Worm (Caenorhabditis elegans): ENCODE data around the gene cfap-20.

cfap-20 gene

ce11 chrIII:3549750-3550149 lies 12.4 kb upstream of the cfap-20 start, which contains the start of gene C54C6.5:
C54C6.5 (minus strand) TSS chrIII:3549850.
- TF ChIP-seq elt-1 (tag; optimal IDR thresholded peaks at IDR 0.05): no peak

ce11 chrIII:3548017-3548416 lies 10.7 kb upstream of the cfap-20 start, which contains the start of gene C54C6.11:
C54C6.11 (plus strand) TSS chrIII:3548317.
- TF ChIP-seq snpc-4 (tag; optimal IDR thresholded peaks at IDR 0.05) (no peak), fkh-2 (tag; optimal IDR thresholded peaks at IDR 0.05) (no peak), pqm-1 (tag; optimal IDR thresholded peaks at IDR 0.05) (no peak), mml-1 (tag; optimal IDR thresholded peaks at IDR 0.05) (no peak), nhr-25 (tag; optimal IDR thresholded peaks at IDR 0.05) (no peak), ztf-11 (tag; optimal IDR thresholded peaks at IDR 0.05) (no peak), ZK546.5 (tag; optimal IDR thresholded peaks at IDR 0.05) (no peak), lsy-12 (tag; optimal IDR thresholded peaks at IDR 0.05) (no peak), elt-3 (tag; optimal IDR thresholded peaks at IDR 0.05) (no peak)

ce11 chrIII:3546323-3546722 lies 9.0 kb upstream of the cfap-20 start, which contains the start of gene C54C6.7:
C54C6.7 (minus strand) TSS chrIII:3546423.
- TF ChIP-seq fkh-2 (tag; optimal IDR thresholded peaks at IDR 0.05) (no peak), nhr-43 (tag; optimal IDR thresholded peaks at IDR 0.05; ENCODE audit: poor library complexity, severe bottlenecking) (no peak), unc-62 (GFP tag; optimal IDR thresholded peaks at IDR 0.05) (no peak), nhr-25 (tag; optimal IDR thresholded peaks at IDR 0.05) (no peak), lsy-12 (tag; optimal IDR thresholded peaks at IDR 0.05) (no peak), ztf-4 (tag; optimal IDR thresholded peaks at IDR 0.05) (no peak), jun-1 (tag; optimal IDR thresholded peaks at IDR 0.05) (no peak), sea-2 (GFP tag; optimal IDR thresholded peaks at IDR 0.05) (no peak), ama-1 (optimal IDR thresholded peaks at IDR 0.05) (no peak), R02D3.7 (tag; optimal IDR thresholded peaks at IDR 0.05) (no peak), mml-1 (tag; optimal IDR thresholded peaks at IDR 0.05) (no peak), fos-1 (tag; optimal IDR thresholded peaks at IDR 0.05) (no peak), nfya-1 (tag; optimal IDR thresholded peaks at IDR 0.05; ENCODE audit: insufficient read depth) (no peak), lin-39 (tag; optimal IDR thresholded peaks at IDR 0.05) (no peak), pha-4 (tag; optimal IDR thresholded peaks at IDR 0.05) (no peak)

DNA sequence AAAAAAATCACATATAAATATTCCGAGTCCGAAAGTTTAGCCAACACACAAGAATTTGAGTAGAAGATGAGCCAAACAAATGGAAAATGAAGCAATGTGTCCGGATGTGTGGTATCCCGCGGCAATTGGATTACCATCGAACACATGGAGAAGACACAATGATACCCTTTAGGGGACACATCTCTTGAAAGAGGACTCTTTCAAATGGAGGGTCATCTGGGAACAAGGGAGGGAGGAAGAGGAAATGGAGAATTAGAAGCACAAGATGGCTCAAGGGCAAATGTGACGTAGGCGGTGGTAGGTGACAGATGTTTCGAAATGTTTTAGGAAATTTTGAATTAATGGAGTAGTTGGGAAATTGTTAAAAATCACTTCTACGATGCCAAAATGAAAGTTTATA lies 5.8 kb upstream of the cfap-20 start:
- peak; percentile 3 for TF ChIP-seq lin-39 (tag; optimal IDR thresholded peaks at IDR 0.05)
- no peak for TF ChIP-seq skn-1 (tag; optimal IDR thresholded peaks at IDR 0.05)
- TF ChIP-seq nhr-25 (tag; optimal IDR thresholded peaks at IDR 0.05): no peak

DNA sequence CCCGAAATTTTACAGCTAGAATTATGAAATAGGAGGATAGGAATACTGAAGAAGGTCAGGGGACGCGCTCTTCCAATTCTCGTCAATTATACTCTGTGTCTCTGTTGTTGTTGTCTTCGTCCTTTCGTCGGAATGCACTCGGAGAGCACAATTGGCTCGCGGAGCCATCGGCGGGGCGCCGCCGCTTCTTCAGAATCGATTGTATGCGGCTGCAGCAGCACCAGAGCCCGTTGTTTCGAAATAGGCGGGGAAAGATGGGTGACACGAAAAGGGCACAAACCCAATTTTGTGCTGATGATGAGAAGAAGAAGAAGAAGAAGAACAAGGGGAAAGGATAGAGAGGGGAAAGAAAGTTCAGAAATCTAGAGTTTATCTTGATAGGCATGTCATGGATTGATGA lies 4.8 kb upstream of the cfap-20 start:
- TF ChIP-seq nfya-1 (tag; optimal IDR thresholded peaks at IDR 0.05; ENCODE audit: insufficient read depth) (peak; percentile 68), lin-15B (tag; optimal IDR thresholded peaks at IDR 0.05) (peak; percentile 8), hmg-11 (tag; optimal IDR thresholded peaks at IDR 0.05) (peak; percentile 38), lin-39 (tag; optimal IDR thresholded peaks at IDR 0.05) (peak; percentile 62), sea-2 (GFP tag; optimal IDR thresholded peaks at IDR 0.05) (peak; percentile 0), ztf-4 (tag; optimal IDR thresholded peaks at IDR 0.05) (no peak), nhr-67 (tag; optimal IDR thresholded peaks at IDR 0.05) (no peak), pqm-1 (tag; optimal IDR thresholded peaks at IDR 0.05) (no peak)

ce11 chrIII:3541539-3541938 lies 4.2 kb upstream of the cfap-20 start, which contains the start of gene ben-1:
ben-1 (minus strand) TSS chrIII:3541639.
- TF ChIP-seq nhr-43 (tag; optimal IDR thresholded peaks at IDR 0.05; ENCODE audit: poor library complexity, severe bottlenecking): no peak
- no peak for TF ChIP-seq ceh-82 (tag; optimal IDR thresholded peaks at IDR 0.05)
- no peak for TF ChIP-seq jun-1 (tag; optimal IDR thresholded peaks at IDR 0.05)
- TF ChIP-seq aly-2 (tag; optimal IDR thresholded peaks at IDR 0.05): no peak

- no peak for TF ChIP-seq lin-15B (tag; optimal IDR thresholded peaks at IDR 0.05)
Observed at ce11 chrIII:3541093-3541492, 3.8 kb upstream of the cfap-20 start.

DNA sequence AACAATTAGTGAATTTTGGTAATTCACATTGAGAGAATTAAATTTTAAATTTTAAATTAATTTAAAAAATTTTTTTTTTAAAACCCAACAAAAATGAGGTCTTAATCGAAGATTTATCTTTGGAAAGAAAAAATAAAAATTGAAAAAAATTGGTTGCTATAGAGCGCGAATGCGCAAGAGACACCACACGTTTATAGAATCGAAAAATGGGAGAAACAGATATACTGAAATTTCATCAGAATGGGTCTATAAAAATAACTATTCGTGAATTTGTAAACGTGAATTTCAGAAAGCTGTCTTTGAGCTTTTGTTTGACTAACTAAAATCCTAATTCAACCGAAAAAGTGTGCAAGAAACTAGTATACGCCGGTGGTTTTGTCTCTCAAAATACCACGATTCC lies 3.1 kb upstream of the cfap-20 start:
- TF ChIP-seq pqm-1 (tag; optimal IDR thresholded peaks at IDR 0.05) (peak; percentile 38), lin-15B (tag; optimal IDR thresholded peaks at IDR 0.05) (peak; percentile 82), nhr-25 (tag; optimal IDR thresholded peaks at IDR 0.05) (peak; percentile 40), nhr-43 (tag; optimal IDR thresholded peaks at IDR 0.05; ENCODE audit: poor library complexity, severe bottlenecking) (peak; percentile 46), nfya-1 (tag; optimal IDR thresholded peaks at IDR 0.05; ENCODE audit: insufficient read depth) (peak; percentile 60), snpc-4 (tag; optimal IDR thresholded peaks at IDR 0.05) (peak; percentile 35), nhr-77 (tag; optimal IDR thresholded peaks at IDR 0.05) (no peak), elt-2 (tag; optimal IDR thresholded peaks at IDR 0.05) (peak; percentile 41), skn-1 (tag; optimal IDR thresholded peaks at IDR 0.05) (no peak), daf-12 (tag; optimal IDR thresholded peaks at IDR 0.05) (no peak), jun-1 (tag; optimal IDR thresholded peaks at IDR 0.05) (peak; percentile 18), pha-4 (tag; optimal IDR thresholded peaks at IDR 0.05) (peak; percentile 92), nhr-23 (tag; optimal IDR thresholded peaks at IDR 0.05) (peak; percentile 62)
